Worm (Caenorhabditis elegans): Measurements from ENCODE around the gene T19C3.4.

The T19C3.4 gene

ce11 chrIII:640198-640803, 20.2 kb upstream of the T19C3.4 start, which contains the start of the genes tag-266 and tag-267 (continued):
- peak; percentile 44 for TF ChIP-seq unc-130 (tag; optimal IDR thresholded peaks at IDR 0.05)
- no peak for TF ChIP-seq nhr-76 (tag; optimal IDR thresholded peaks at IDR 0.05)

ce11 chrIII:638319-638718, 18.3 kb upstream of the T19C3.4 start, which contains the start of gene sbds-1:
sbds-1 (minus strand) TSS chrIII:638419.
- TF ChIP-seq ztf-11 (tag; optimal IDR thresholded peaks at IDR 0.05) (no peak), nhr-11 (tag; optimal IDR thresholded peaks at IDR 0.05) (no peak), unc-30 (tag; optimal IDR thresholded peaks at IDR 0.05) (no peak), Y116A8C.19 (tag; optimal IDR thresholded peaks at IDR 0.05; ENCODE audit: borderline replicate concordance) (no peak), nhr-90 (tag; optimal IDR thresholded peaks at IDR 0.05; ENCODE audit: poor library complexity) (no peak), unc-86 (tag; optimal IDR thresholded peaks at IDR 0.05) (no peak), ztf-4 (tag; optimal IDR thresholded peaks at IDR 0.05) (no peak)

DNA sequence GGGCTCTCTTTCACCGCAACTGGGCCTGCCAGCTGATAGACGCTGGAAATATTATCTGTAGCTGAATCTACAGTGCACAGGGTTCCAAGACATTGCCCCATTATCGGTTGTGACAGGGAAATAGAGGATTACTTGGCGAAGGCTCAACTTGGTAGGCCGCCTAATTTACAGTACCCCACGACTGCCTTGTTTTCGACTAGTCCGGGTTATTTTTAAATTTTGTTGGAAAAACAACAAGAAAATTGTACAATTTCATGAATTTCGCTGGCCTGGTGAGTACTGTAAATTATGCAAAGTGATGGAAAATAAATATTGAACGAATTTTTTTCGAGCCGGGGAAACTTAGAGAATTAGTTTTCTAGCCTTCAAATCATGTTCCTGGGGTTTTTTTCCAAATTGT, 16.0 kb upstream of the T19C3.4 start, which contains the start of gene T19C3.7:
Gene T19C3.7, minus strand, starts transcription at position 101 of the 400 bp plus-strand sequence.
- no peak for TF ChIP-seq unc-62 (GFP tag; optimal IDR thresholded peaks at IDR 0.05)
- no peak for TF ChIP-seq efl-3 (GFP tag; optimal IDR thresholded peaks at IDR 0.05)
- no peak for TF ChIP-seq ceh-82 (tag; optimal IDR thresholded peaks at IDR 0.05)

DNA sequence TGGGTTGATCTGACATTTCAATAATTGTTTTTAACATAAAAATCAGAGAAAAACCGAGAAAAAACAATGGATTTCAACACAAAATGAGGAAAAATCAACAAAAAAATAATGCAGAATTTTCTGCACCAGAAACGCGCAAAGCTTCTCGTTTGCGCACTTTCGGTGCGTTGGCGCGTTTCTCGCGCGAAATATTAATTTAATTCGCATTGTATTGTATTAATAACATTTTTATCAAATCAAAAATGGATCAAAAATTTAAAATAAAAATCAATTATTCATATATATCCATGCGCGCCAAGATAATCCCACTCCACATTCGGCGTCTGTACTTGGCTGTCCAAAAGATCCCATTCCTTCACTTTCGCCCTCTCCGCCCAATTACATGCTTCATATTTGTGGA, 14.6 kb upstream of the T19C3.4 start, which contains the start of gene fem-2:
Gene fem-2, minus strand, starts transcription at position 9 of the 400 bp plus-strand sequence.
- TF ChIP-seq aha-1 (tag; optimal IDR thresholded peaks at IDR 0.05) (no peak), nhr-12 (tag; optimal IDR thresholded peaks at IDR 0.05) (no peak), mdl-1 (tag; optimal IDR thresholded peaks at IDR 0.05) (peak in 1 of 2 experiments; percentile 15), nhr-19 (GFP tag; conservative IDR thresholded peaks at IDR 0.05) (peak; percentile 36), efl-1 (optimal IDR thresholded peaks at IDR 0.05) (peak; percentile 32 to 47), efl-1 (GFP tag; optimal IDR thresholded peaks at IDR 0.05 in 1 of 2) (peak; percentile 52 to 90), dsc-1 (tag; optimal IDR thresholded peaks at IDR 0.05) (peak; percentile 16), lin-14 (GFP tag; optimal IDR thresholded peaks at IDR 0.05) (no peak), C16A3.4 (tag; optimal IDR thresholded peaks at IDR 0.05) (peak; percentile 46), alr-1 (tag; optimal IDR thresholded peaks at IDR 0.05; ENCODE audit: borderline replicate concordance) (no peak), nhr-90 (tag; optimal IDR thresholded peaks at IDR 0.05; ENCODE audit: poor library complexity) (peak; percentile 57), sox-4 (tag; optimal IDR thresholded peaks at IDR 0.05) (peak; percentile 6), ceh-63 (GFP tag; optimal IDR thresholded peaks at IDR 0.05) (no peak), fos-1 (tag; optimal IDR thresholded peaks at IDR 0.05) (no peak), nhr-11 (tag; optimal IDR thresholded peaks at IDR 0.05) (no peak), isw-1 (GFP tag; IDR thresholded peaks at IDR 0.05) (peak; percentile 16; the same call in 1 of the 2 replicates), lin-35 (GFP tag; optimal IDR thresholded peaks at IDR 0.05) (peak; percentile 58 to 67), egl-13 (tag; optimal IDR thresholded peaks at IDR 0.05) (no peak), egl-27 (tag; optimal IDR thresholded peaks at IDR 0.05) (no peak), pax-3 (tag; optimal IDR thresholded peaks at IDR 0.05) (no peak), nhr-20 (tag; optimal IDR thresholded peaks at IDR 0.05) (peak; percentile 37), swsn-7 (tag; optimal IDR thresholded peaks at IDR 0.05) (peak; percentile 52), nhr-47 (tag; optimal IDR thresholded peaks at IDR 0.05) (peak; percentile 66), nhr-71 (tag; optimal IDR thresholded peaks at IDR 0.05) (peak; percentile 64), xbp-1 (tag; optimal IDR thresholded peaks at IDR 0.05) (peak; percentile 50), fkh-8 (tag; optimal IDR thresholded peaks at IDR 0.05) (peak; percentile 1), C34B4.2 (tag; optimal IDR thresholded peaks at IDR 0.05) (no peak), lsy-2 (tag; optimal IDR thresholded peaks at IDR 0.05) (peak; percentile 57 to 67), C04F5.9 (tag; optimal IDR thresholded peaks at IDR 0.05) (no peak), unc-86 (tag; optimal IDR thresholded peaks at IDR 0.05) (peak; percentile 5), zag-1 (tag; optimal IDR thresholded peaks at IDR 0.05) (no peak), vab-15 (tag; optimal IDR thresholded peaks at IDR 0.05) (no peak), ceh-82 (tag; optimal IDR thresholded peaks at IDR 0.05) (peak; percentile 30 to 63 (median 38)), unc-130 (tag; optimal IDR thresholded peaks at IDR 0.05) (peak; percentile 22), tbx-2 (tag; optimal IDR thresholded peaks at IDR 0.05) (peak; percentile 43), hlh-17 (GFP tag; optimal IDR thresholded peaks at IDR 0.05; ENCODE audit: borderline replicate concordance) (no peak), aly-2 (tag; optimal IDR thresholded peaks at IDR 0.05) (no peak), nhr-84 (tag; optimal IDR thresholded peaks at IDR 0.05) (no peak), lin-39 (tag; optimal IDR thresholded peaks at IDR 0.05) (no peak)
